Worm (Caenorhabditis elegans) whole organism, young adult: ENCODE data around the gene R08C7.11.

Experiments
- B0035.1 ChIP-seq: sonication (generic microtip); optimal IDR thresholded peaks from 2 replicates; lab custom pipeline; 2016; ENCODE audit warnings: missing genetic modification characterization, mild to moderate bottlenecking, missing compliant biosample characterization, missing genotype, missing genetic modification reagents
- F10E7.11 ChIP-seq: sonication (generic microtip); optimal IDR thresholded peaks from 2 replicates; lab custom pipeline; 2017; ENCODE audit warnings: mild to moderate bottlenecking, missing genetic modification characterization, moderate library complexity, missing compliant biosample characterization
- F33H1.4 ChIP-seq: fragments of 200-800 bp; sonication (Bioruptor generic); IDR thresholded peaks from 2 replicates; pipeline ENCODE4 v1.3.6; 2022; ENCODE audit warnings: missing genetic modification reagents, missing genetic modification characterization, missing compliant biosample characterization
- F49E8.2 ChIP-seq: sonication (generic microtip); optimal IDR thresholded peaks from 3 replicates; lab custom pipeline; 2017; ENCODE audit warnings: missing genetic modification characterization, mild to moderate bottlenecking, missing compliant biosample characterization, antibody characterized with exemption, moderate library complexity; ENCODE audit not compliant: insufficient read depth
- F52B5.7 ChIP-seq: sonication (generic microtip); optimal IDR thresholded peaks from 2 replicates; lab custom pipeline; 2016; ENCODE audit warnings: mild to moderate bottlenecking, missing genetic modification characterization, missing compliant biosample characterization
- F57A8.1 ChIP-seq: fragments of 200-800 bp; sonication (Bioruptor generic); optimal IDR thresholded peaks from 2 replicates; lab custom pipeline; 2018; ENCODE audit warnings: mild to moderate bottlenecking, missing genetic modification characterization, moderate library complexity, missing compliant biosample characterization
- F57C9.4 ChIP-seq: sonication (generic microtip); optimal IDR thresholded peaks from 2 replicates; lab custom pipeline; 2017; ENCODE audit warnings: mild to moderate bottlenecking, missing genetic modification characterization, missing compliant biosample characterization
- K11D2.4 ChIP-seq: fragments of 200-800 bp; sonication (Bioruptor generic); IDR thresholded peaks from 2 replicates; pipeline ENCODE4 v1.3.6; 2022; ENCODE audit warnings: missing genetic modification reagents, missing genetic modification characterization, missing compliant biosample characterization
- K12H6.12 ChIP-seq: fragments of 200-800 bp; sonication (Bioruptor generic); optimal IDR thresholded peaks from 2 replicates; lab custom pipeline; 2018; ENCODE audit warnings: mild to moderate bottlenecking, missing genetic modification characterization, missing compliant biosample characterization
- akir-1 ChIP-seq: fragments of 200-800 bp; sonication (Bioruptor generic); optimal IDR thresholded peaks from 2 replicates; lab custom pipeline; 2018; ENCODE audit warnings: mild to moderate bottlenecking, missing genetic modification characterization, moderate library complexity, missing compliant biosample characterization
- ama-1 ChIP-seq, 3 experiments: fragments of 150-350 bp in 1 of 3; sonication (generic microtip) in 2 of 3; optimal IDR thresholded peaks; 2 replicates each; lab custom pipeline; 2014 to 2018; ENCODE audit warnings: missing biosample characterization in 2 of 3, missing genetic modification characterization in 2 of 3, missing genetic modification reagents in 2 of 3
- cebp-2 ChIP-seq: fragments of 200-800 bp; sonication (Bioruptor generic); IDR thresholded peaks from 2 replicates; pipeline ENCODE4 v1.3.6; 2022; ENCODE audit warnings: missing genetic modification characterization, missing compliant biosample characterization
- ceh-100 ChIP-seq: fragments of 200-800 bp; sonication (Bioruptor generic); IDR thresholded peaks from 2 replicates; pipeline ENCODE4 v1.3.6; 2022; ENCODE audit warnings: missing genetic modification reagents, missing genetic modification characterization, missing compliant biosample characterization
- ceh-40 ChIP-seq: fragments of 200-800 bp; sonication (Bioruptor generic); IDR thresholded peaks from 2 replicates; pipeline ENCODE4 v1.3.6; 2022; ENCODE audit warnings: missing genetic modification characterization, missing compliant biosample characterization
- ceh-79 ChIP-seq: sonication (generic microtip); optimal IDR thresholded peaks from 2 replicates; lab custom pipeline; 2017; ENCODE audit warnings: mild to moderate bottlenecking, missing genetic modification characterization, missing compliant biosample characterization
- dpff-1 ChIP-seq: sonication (generic microtip); optimal IDR thresholded peaks from 2 replicates; lab custom pipeline; 2017; ENCODE audit warnings: mild to moderate bottlenecking, missing genetic modification characterization, missing compliant biosample characterization
- fkh-3 ChIP-seq: sonication (generic microtip); optimal IDR thresholded peaks from 2 replicates; lab custom pipeline; 2016; ENCODE audit warnings: mild to moderate bottlenecking, missing genetic modification characterization, missing compliant biosample characterization
- hlh-26 ChIP-seq: fragments of 200-800 bp; sonication (Bioruptor generic); conservative IDR thresholded peaks from 2 replicates; pipeline ENCODE4 v1.3.6; 2022; ENCODE audit warnings: missing genetic modification reagents, missing genetic modification characterization, missing compliant biosample characterization
- hmg-20 ChIP-seq: fragments of 200-800 bp; sonication (Bioruptor generic); IDR thresholded peaks from 2 replicates; pipeline ENCODE4 v1.3.6; 2022; ENCODE audit warnings: missing genetic modification reagents, missing genetic modification characterization, missing compliant biosample characterization
- lag-1 ChIP-seq: fragments of 200-800 bp; sonication (Bioruptor generic); IDR thresholded peaks from 2 replicates; pipeline ENCODE4 v1.3.6; 2022; ENCODE audit warnings: missing genetic modification reagents, missing genetic modification characterization, missing compliant biosample characterization
- let-526 ChIP-seq: fragments of 200-800 bp; sonication (Bioruptor generic); IDR thresholded peaks from 2 replicates; pipeline ENCODE4 v1.3.6; 2022; ENCODE audit warnings: missing genetic modification reagents, missing genetic modification characterization, missing compliant biosample characterization
- lin-26 ChIP-seq: fragments of 200-800 bp; sonication (Bioruptor generic); IDR thresholded peaks from 2 replicates; pipeline ENCODE4 v1.3.6; 2022; ENCODE audit warnings: missing genetic modification reagents, missing genetic modification characterization, missing compliant biosample characterization
- lin-35 ChIP-seq, 3 experiments: fragments of 150-350 bp in 2 of 3; sonication (generic microtip) in 1 of 3; optimal IDR thresholded peaks; 2 replicates each; lab custom pipeline; 2014 to 2018; ENCODE audit warnings: missing biosample characterization in 3 of 3, missing genetic modification characterization in 3 of 3, missing genetic modification reagents in 3 of 3
- lsl-1 ChIP-seq: fragments of 200-800 bp; sonication (Bioruptor generic); optimal IDR thresholded peaks from 2 replicates; lab custom pipeline; 2018; ENCODE audit warnings: mild to moderate bottlenecking, missing genetic modification characterization, moderate library complexity, missing compliant biosample characterization
- madf-8 ChIP-seq: fragments of 200-800 bp; sonication (Bioruptor generic); conservative IDR thresholded peaks from 2 replicates; pipeline ENCODE4 v1.3.6; 2022; ENCODE audit warnings: missing genetic modification reagents, missing genetic modification characterization, missing compliant biosample characterization
- mel-28 ChIP-seq: sonication (generic microtip); optimal IDR thresholded peaks from 2 replicates; lab custom pipeline; 2016; ENCODE audit warnings: borderline replicate concordance, mild to moderate bottlenecking, missing genetic modification characterization, missing compliant biosample characterization
- mxl-1 ChIP-seq: sonication (generic microtip); optimal IDR thresholded peaks from 2 replicates; lab custom pipeline; 2016; ENCODE audit warnings: missing genetic modification characterization, missing compliant biosample characterization
- nfyb-1 ChIP-seq: fragments of 200-800 bp; sonication (Bioruptor generic); IDR thresholded peaks from 2 replicates; pipeline ENCODE4 v1.3.6; 2022; ENCODE audit warnings: missing genetic modification reagents, missing genetic modification characterization, missing compliant biosample characterization
- nhr-120 ChIP-seq: fragments of 200-800 bp; sonication (Bioruptor generic); IDR thresholded peaks from 2 replicates; pipeline ENCODE4 v1.3.6; 2022; ENCODE audit warnings: missing genetic modification characterization, missing compliant biosample characterization
- pha-4 ChIP-seq: fragments of 150-350 bp; sonication (generic microtip); optimal IDR thresholded peaks from 2 replicates; lab custom pipeline; 2014; ENCODE audit warnings: missing biosample characterization, missing genetic modification reagents, missing genetic modification characterization
- snpc-1.1 ChIP-seq: sonication (generic microtip); optimal IDR thresholded peaks from 2 replicates; lab custom pipeline; 2017; ENCODE audit warnings: missing genetic modification characterization, mild to moderate bottlenecking, missing compliant biosample characterization, antibody characterized with exemption, moderate library complexity, missing genotype, missing genetic modification reagents; ENCODE audit not compliant: insufficient read depth
- snpc-1.3 ChIP-seq: sonication (generic microtip); optimal IDR thresholded peaks from 2 replicates; lab custom pipeline; 2017; ENCODE audit warnings: missing genetic modification characterization, mild to moderate bottlenecking, missing compliant biosample characterization, antibody characterized with exemption, moderate library complexity, missing genotype, missing genetic modification reagents; ENCODE audit not compliant: insufficient read depth
- tbp1 ChIP-seq: fragments of 200-800 bp; sonication (Bioruptor generic); optimal IDR thresholded peaks from 2 replicates; lab custom pipeline; 2018; ENCODE audit warnings: mild to moderate bottlenecking, missing genetic modification characterization, missing compliant biosample characterization
- zfh-2 ChIP-seq: fragments of 200-800 bp; sonication (Bioruptor generic); conservative IDR thresholded peaks from 2 replicates; pipeline ENCODE4 v1.3.6; 2022; ENCODE audit warnings: missing genetic modification reagents, missing genetic modification characterization, missing compliant biosample characterization
- zim-3 ChIP-seq: sonication (generic microtip); optimal IDR thresholded peaks from 2 replicates; lab custom pipeline; 2017; ENCODE audit warnings: mild to moderate bottlenecking, missing genetic modification characterization, moderate library complexity, missing compliant biosample characterization
- ztf-18 ChIP-seq: sonication (generic microtip); optimal IDR thresholded peaks from 2 replicates; lab custom pipeline; 2016; ENCODE audit warnings: missing genotype, mild to moderate bottlenecking, missing genetic modification characterization, missing compliant biosample characterization

Gene R08C7.11

DNA sequence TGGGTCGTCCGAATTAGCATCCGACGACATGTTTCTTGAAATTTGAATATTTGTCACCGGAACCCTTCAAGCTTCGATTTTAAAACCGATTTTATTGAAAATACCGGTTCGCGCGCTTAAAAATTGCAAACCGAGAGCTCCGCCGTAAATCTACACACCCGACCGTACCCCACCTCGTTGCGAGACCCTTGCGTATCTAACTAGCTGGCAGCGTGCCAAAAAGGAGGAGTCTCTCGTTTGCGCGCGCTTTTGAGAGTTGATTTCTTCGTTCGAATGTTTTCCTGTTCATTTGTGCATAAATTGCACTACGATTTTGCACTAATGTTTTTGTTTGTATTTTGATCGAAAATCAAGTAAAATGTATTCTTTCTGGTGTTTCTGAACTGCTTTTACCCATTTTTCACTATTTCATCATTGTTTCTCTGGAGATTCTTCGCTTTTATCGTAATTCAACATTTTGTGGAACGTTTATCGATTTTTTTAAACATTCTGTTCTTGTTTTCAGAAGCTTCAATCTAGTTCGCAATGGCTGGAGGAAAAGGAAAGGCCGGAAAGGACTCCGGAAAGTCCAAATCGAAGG lies 8.9 kb downstream of the R08C7.11 start, which contains the start of the genes wapl-1 and htz-1 (continued):
- TF ChIP-seq ama-1 (optimal IDR thresholded peaks at IDR 0.05; lab: Kevin White, UChicago) = no peak
- no peak for TF ChIP-seq ama-1 (GFP tag; optimal IDR thresholded peaks at IDR 0.05; lab: Kevin White, UChicago)
- peak; percentile 72; the same call in 1 of the 2 replicates for TF ChIP-seq cebp-2 (GFP tag; lab: Robert Waterston, UW)
- TF ChIP-seq madf-8 (GFP tag; lab: Robert Waterston, UW) = peak; percentile 84
- TF ChIP-seq dpff-1 (tag; lab: Kevin White, UChicago) = no peak
- no peak for TF ChIP-seq hlh-26 (GFP tag; lab: Robert Waterston, UW)
- peak; percentile 65 for TF ChIP-seq hmg-20 (GFP tag; lab: Robert Waterston, UW)
- TF ChIP-seq snpc-1.1 (tag; lab: Kevin White, UChicago) = peak; percentile 45
- TF ChIP-seq F49E8.2 = peak; percentile 78
- peak; percentile 20; the same call in 1 of the 2 replicates for TF ChIP-seq let-526
- TF ChIP-seq ceh-100 (GFP tag; lab: Robert Waterston, UW) = peak; percentile 81

DNA sequence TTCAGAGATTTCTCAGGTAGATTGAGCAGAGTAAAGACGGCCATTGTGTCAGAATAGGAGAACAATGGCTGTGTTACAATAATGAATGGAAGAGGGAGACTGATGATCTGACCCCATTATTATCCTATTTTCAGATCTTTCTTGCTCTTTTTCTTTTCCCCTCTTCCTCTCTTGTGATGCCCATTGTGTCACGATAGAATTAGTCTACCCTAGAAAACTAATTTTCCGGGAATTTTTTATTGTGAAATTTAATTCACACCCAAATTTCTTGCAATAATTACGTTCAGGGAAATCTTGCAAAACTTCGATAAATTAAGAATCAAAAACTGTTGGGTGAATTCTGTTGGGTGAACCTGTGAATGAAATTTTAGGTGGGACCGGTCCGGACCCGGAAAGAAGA lies 13.7 kb downstream of the R08C7.11 start, which contains the start of gene fbxb-75:
Gene fbxb-75 (minus strand): TSS at position 101 of the 400 bp plus-strand sequence.
- TF ChIP-seq mel-28 (no peak), K12H6.12 (no peak), F57A8.1 (GFP tag; lab: Kevin White, UChicago) (no peak), F52B5.7 (tag; lab: Kevin White, UChicago) (no peak)
- TF ChIP-seq, all 124 proteins: peak for 0

DNA sequence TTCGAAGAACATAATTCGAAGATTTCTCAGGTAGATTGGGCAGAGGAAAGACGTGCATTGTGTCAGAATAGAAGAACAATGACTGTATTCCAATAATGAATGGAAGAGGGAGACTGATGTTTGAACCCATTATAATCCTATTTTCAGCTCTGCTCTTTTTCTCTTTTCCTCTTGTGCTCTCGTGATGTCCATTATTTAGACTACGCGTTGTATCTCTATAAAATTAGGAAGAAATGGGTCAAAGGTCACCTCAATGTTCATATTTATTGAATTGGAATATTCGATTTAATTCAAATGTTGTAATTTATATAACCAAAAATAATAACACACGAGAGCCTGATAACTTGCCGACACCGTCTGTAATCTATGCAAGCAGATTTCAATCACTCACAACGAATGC lies 15.5 kb downstream of the R08C7.11 start, which contains the start of gene fbxb-74:
Gene fbxb-74 (minus strand): TSS at position 101 of the 400 bp plus-strand sequence.
- TF ChIP-seq akir-1 (GFP tag; lab: Kevin White, UChicago) = no peak
- TF ChIP-seq F57C9.4 = no peak
- no peak for TF ChIP-seq let-526
- TF ChIP-seq B0035.1 (tag; lab: Kevin White, UChicago) = no peak
- TF ChIP-seq F10E7.11 (tag; lab: Kevin White, UChicago) = no peak
- no peak for TF ChIP-seq hlh-26 (GFP tag; lab: Robert Waterston, UW)
- no peak for TF ChIP-seq K11D2.4 (GFP tag; lab: Robert Waterston, UW)
- TF ChIP-seq dpff-1 (tag; lab: Kevin White, UChicago) = no peak
- no peak for TF ChIP-seq zfh-2 (GFP tag; lab: Robert Waterston, UW)
- no peak for TF ChIP-seq snpc-1.3 (tag; lab: Kevin White, UChicago)
- no peak for TF ChIP-seq lin-35 (GFP tag; optimal IDR thresholded peaks at IDR 0.05; lab: Kevin White, UChicago)
- TF ChIP-seq snpc-1.1 (tag; lab: Kevin White, UChicago) = no peak
- TF ChIP-seq, all 124 proteins: peak for 0

DNA sequence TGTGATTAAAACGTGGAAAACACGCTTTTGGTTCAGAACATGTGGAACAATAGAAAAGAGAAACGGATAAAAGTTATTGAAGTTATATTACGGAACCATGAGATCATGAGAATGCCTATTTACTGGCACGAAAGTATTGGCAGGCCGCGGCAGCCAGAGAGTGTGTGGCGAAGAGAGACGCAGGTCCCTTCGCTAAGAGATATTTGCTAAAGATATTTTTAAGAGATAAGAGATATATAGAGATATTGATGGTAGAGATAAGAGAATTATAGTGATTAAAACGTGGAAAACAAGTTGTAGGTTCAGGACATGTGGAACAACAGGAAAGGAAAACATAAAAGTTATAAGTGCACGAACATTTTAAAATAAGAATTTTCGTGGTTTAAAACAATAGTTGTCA lies 16.9 kb downstream of the R08C7.11 start:
- TF ChIP-seq B0035.1 (tag; lab: Kevin White, UChicago) = no peak
- TF ChIP-seq lag-1 (GFP tag; lab: Robert Waterston, UW) = no peak
- TF ChIP-seq fkh-3 = no peak
- no peak for TF ChIP-seq nfyb-1 (GFP tag; lab: Robert Waterston, UW)
- no peak for TF ChIP-seq ceh-79 (tag; lab: Kevin White, UChicago)
- no peak for TF ChIP-seq lsl-1 (GFP tag; lab: Kevin White, UChicago)
- TF ChIP-seq lin-35 (GFP tag; optimal IDR thresholded peaks at IDR 0.05; lab: Kevin White, UChicago) = no peak
- TF ChIP-seq zim-3 (tag; lab: Kevin White, UChicago) = no peak
- TF ChIP-seq F33H1.4 (GFP tag; lab: Robert Waterston, UW) = no peak
- TF ChIP-seq tbp1 (GFP tag; lab: Kevin White, UChicago) = no peak
- no peak for TF ChIP-seq mxl-1 (tag; lab: Kevin White, UChicago)
- TF ChIP-seq nhr-120 (GFP tag; lab: Robert Waterston, UW) = no peak
- TF ChIP-seq hlh-26 (GFP tag; lab: Robert Waterston, UW) = no peak
- no peak for TF ChIP-seq ceh-40 (GFP tag; lab: Robert Waterston, UW)
- no peak for TF ChIP-seq pha-4 (tag; lab: Kevin White, UChicago)
- no peak for TF ChIP-seq lin-26 (GFP tag; lab: Robert Waterston, UW)
- no peak for TF ChIP-seq ztf-18 (tag; lab: Kevin White, UChicago)
- no peak for TF ChIP-seq let-526
- TF ChIP-seq, all 124 proteins: peak for 0
